Worm (Caenorhabditis elegans) whole organism, early embryonic: ENCODE data around the gene T07F8.4.

Experiments used
- B0310.2 ChIP-seq: sonication (generic microtip); optimal IDR thresholded peaks from 2 replicates; lab custom pipeline; 2016; ENCODE audit warnings: mild to moderate bottlenecking, missing genetic modification characterization, missing compliant biosample characterization
- F13C5.2 ChIP-seq: sonication (generic microtip); optimal IDR thresholded peaks from 2 replicates; lab custom pipeline; 2017; ENCODE audit warnings: mild to moderate bottlenecking, missing genetic modification characterization, inconsistent platforms, missing compliant biosample characterization
- aly-1 ChIP-seq: sonication (generic microtip); optimal IDR thresholded peaks from 2 replicates; lab custom pipeline; 2016; ENCODE audit warnings: missing genetic modification characterization, missing compliant biosample characterization
- ama-1 ChIP-seq: fragments of 150-350 bp; optimal IDR thresholded peaks from 2 replicates; lab custom pipeline; 2014
- ceh-13 ChIP-seq: fragments of 200-800 bp; sonication (Bioruptor generic); optimal IDR thresholded peaks from 2 replicates; lab custom pipeline; 2018; ENCODE audit warnings: mild to moderate bottlenecking, missing genetic modification characterization, missing compliant biosample characterization
- ceh-36 ChIP-seq: sonication (generic microtip); optimal IDR thresholded peaks from 2 replicates; lab custom pipeline; 2016; ENCODE audit warnings: missing genetic modification characterization, inconsistent platforms, missing compliant biosample characterization
- ets-7 ChIP-seq: sonication (generic microtip); optimal IDR thresholded peaks from 2 replicates; lab custom pipeline; 2016; ENCODE audit warnings: missing genotype, missing genetic modification characterization, missing compliant biosample characterization
- flt-1 ChIP-seq: fragments of 200-800 bp; sonication (Bioruptor generic); IDR thresholded peaks from 2 replicates; pipeline ENCODE4 v1.3.6; 2022; ENCODE audit warnings: missing genetic modification characterization, missing compliant biosample characterization
- hmbx-1 ChIP-seq: sonication (generic microtip); optimal IDR thresholded peaks from 2 replicates; lab custom pipeline; 2016; ENCODE audit warnings: mild to moderate bottlenecking, missing genetic modification characterization, missing compliant biosample characterization
- hmg-4 ChIP-seq: fragments of 200-800 bp; sonication (Bioruptor generic); optimal IDR thresholded peaks from 2 replicates; lab custom pipeline; 2018; ENCODE audit warnings: mild to moderate bottlenecking, missing genetic modification characterization, missing compliant biosample characterization
- hnd-1 ChIP-seq: sonication (generic microtip); optimal IDR thresholded peaks from 2 replicates; lab custom pipeline; 2016; ENCODE audit warnings: missing genetic modification characterization, missing compliant biosample characterization
- pes-1 ChIP-seq: fragments of 200-800 bp; sonication (Bioruptor generic); IDR thresholded peaks from 2 replicates; pipeline ENCODE4 v1.3.6; 2022; ENCODE audit warnings: missing genetic modification reagents, missing genetic modification characterization, missing compliant biosample characterization
- scrt-1 ChIP-seq: fragments of 200-800 bp; sonication (Bioruptor generic); IDR thresholded peaks from 2 replicates; pipeline ENCODE4 v1.3.6; 2022; ENCODE audit warnings: missing genetic modification characterization, missing compliant biosample characterization
- sea-1 ChIP-seq: fragments of 200-800 bp; sonication (Bioruptor generic); conservative IDR thresholded peaks from 2 replicates; pipeline ENCODE4 v1.3.6; 2022; ENCODE audit warnings: missing genetic modification characterization, missing compliant biosample characterization
- tbx-11 ChIP-seq: fragments of 200-800 bp; sonication (Bioruptor generic); IDR thresholded peaks from 2 replicates; pipeline ENCODE4 v1.3.6; 2022; ENCODE audit warnings: missing genetic modification characterization, missing compliant biosample characterization
- tbx-37 ChIP-seq: fragments of 200-800 bp; sonication (Bioruptor generic); conservative IDR thresholded peaks from 2 replicates; pipeline ENCODE4 v1.3.6; 2022; ENCODE audit warnings: missing genetic modification reagents, missing genetic modification characterization, missing compliant biosample characterization
- tra-4 ChIP-seq: sonication (generic microtip); optimal IDR thresholded peaks from 2 replicates; lab custom pipeline; 2017; ENCODE audit warnings: missing genetic modification characterization, missing compliant biosample characterization

The T07F8.4 gene

DNA sequence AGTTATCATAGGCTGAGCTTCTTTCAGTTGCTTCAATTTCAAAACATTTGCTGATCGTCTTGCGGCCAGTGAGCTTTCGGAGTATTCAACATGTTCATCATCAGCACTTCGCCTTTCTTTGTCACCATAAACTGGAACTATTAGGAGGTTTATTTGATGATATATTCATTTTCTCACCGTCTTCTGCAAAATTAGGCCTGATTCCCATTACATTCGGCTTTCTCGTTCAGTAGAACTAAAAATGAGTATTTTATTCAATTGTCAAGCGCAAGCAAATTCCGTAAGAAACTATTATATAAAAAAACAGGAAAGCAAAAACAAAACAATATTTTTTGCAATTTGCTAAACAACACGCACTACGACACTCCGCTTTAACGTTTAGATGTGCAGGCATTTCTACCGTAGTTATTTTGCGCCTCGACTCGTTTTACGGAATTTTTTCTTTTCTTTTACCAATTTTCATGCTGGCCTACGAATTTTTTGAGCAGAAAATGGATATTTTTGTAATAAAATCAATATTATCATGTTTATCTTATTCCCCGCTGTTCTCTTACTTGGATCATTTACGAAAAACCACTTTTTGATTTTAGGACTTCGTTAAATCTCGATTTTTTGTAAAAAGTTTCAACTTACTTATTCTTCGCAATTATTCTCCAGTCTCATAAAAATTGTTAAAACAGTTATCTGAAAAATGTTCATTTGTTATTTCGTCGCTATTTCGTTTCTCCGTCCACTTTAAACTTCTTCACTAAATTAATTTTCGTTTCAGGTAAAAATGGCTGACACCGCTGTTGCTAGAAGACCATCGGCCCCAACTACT, 26.8 kb downstream of the T07F8.4 start, which contains the start of the genes farl-11 and rpl-33:
Gene farl-11, minus strand, starts transcription at position 242 of the 820 bp plus-strand sequence.
Gene rpl-33, plus strand, starts transcription at position 770 of the 820 bp plus-strand sequence.
- TF ChIP-seq flt-1 (GFP tag; lab: Robert Waterston, UW) (0 out of 2 replicates have a peak, but pooled peaks have one; percentile 27), F13C5.2 (peak; percentile 51), hmg-4 (GFP tag; lab: Kevin White, UChicago) (no peak), tbx-11 (GFP tag; lab: Robert Waterston, UW) (no peak)

DNA sequence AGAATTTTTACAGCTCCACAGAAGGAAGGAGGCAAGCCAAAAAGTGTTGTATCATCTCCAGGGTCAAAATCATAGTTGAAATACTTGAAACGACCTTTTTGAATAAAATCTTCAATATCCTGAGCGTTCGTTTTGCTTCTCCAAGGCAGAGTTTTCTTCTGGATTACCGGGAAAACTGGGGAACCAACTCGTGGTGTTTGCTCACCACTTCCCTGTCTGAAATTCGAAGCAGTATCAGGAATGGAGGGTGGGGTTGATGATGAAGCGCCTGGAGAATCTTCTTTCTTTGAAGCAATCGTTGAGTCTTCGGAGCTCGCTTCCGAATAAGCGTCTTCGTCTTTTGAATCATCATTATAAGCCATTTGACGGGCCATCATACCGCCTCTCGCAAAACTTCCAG, 28.7 kb downstream of the T07F8.4 start:
- TF ChIP-seq flt-1 (GFP tag; lab: Robert Waterston, UW) (no peak), hnd-1 (tag; lab: Kevin White, UChicago) (no peak), ceh-36 (tag; lab: Kevin White, UChicago) (no peak), ets-7 (tag; lab: Kevin White, UChicago) (no peak), hmbx-1 (tag; lab: Kevin White, UChicago) (no peak), tra-4 (tag; lab: Kevin White, UChicago) (no peak), B0310.2 (no peak), tbx-37 (no peak), ama-1 (lab: Kevin White, UChicago) (no peak), pes-1 (GFP tag; lab: Robert Waterston, UW) (no peak)

DNA sequence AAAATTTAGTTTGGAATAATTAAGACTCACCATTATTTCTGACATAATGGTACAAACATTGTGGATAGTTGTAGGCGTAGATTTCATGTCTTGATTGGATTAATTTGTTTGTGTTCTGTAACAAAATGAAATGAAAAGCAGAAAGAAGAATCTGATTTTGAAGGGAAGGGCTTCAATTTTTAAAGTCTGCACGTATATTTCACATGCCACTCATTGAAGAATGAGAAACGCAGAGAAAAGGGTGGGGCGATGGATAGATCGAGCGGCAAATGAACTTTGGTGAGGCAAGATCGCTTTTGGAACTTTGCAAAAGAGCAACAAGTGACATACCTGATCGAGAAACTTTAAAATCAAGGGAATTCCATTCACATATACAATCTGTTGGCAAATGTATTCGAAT, 29.5 kb downstream of the T07F8.4 start:
- TF ChIP-seq tra-4 (tag; lab: Kevin White, UChicago): no peak
- TF ChIP-seq tbx-11 (GFP tag; lab: Robert Waterston, UW): no peak
- TF ChIP-seq tbx-37: no peak
- no peak for TF ChIP-seq F13C5.2

DNA sequence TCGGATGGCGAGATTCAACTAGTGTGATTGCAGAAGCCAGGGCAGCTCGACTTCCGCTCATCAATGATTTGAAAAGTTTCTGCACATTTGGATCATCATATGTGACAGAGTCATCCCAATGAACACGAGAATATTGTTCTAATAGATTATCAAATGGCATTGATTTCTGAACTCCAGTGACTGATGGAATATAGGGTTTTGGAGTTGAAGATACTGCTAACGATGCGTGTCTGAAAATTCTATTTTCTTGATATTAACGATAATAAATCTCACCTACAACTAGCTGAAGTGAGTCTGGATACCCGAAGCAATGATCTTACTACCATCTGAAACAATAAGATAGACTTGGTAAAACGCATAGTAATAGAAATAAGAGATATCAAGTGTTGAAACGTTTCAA, 31.0 kb downstream of the T07F8.4 start, which contains the start of gene mmaa-1:
Gene mmaa-1, minus strand, starts transcription at position 328 of the 400 bp plus-strand sequence.
- TF ChIP-seq scrt-1 (GFP tag; lab: Robert Waterston, UW): no peak
- no peak for TF ChIP-seq ceh-36 (tag; lab: Kevin White, UChicago)

DNA sequence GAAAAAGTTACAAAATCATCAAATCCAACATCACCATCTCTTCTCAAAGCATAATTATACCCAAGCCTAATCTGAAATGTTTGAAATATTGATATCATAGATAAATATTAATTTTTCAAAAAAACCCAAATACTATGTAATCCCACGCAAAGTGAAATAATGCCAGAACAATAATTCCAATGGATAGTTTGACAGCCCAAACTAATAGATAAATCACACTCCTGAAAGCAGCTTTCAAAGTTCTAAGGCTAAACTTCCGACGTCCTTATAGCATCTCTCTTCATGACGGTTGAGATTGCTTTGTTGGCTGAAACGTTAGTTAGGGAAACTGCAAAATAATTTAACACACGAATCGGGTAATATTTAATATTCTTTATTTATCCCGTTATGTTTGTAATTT, 32.6 kb downstream of the T07F8.4 start:
- no peak for TF ChIP-seq ceh-36 (tag; lab: Kevin White, UChicago)
- TF ChIP-seq flt-1 (GFP tag; lab: Robert Waterston, UW): no peak
- TF ChIP-seq F13C5.2: no peak
- TF ChIP-seq hmbx-1 (tag; lab: Kevin White, UChicago): no peak
- no peak for TF ChIP-seq B0310.2

DNA sequence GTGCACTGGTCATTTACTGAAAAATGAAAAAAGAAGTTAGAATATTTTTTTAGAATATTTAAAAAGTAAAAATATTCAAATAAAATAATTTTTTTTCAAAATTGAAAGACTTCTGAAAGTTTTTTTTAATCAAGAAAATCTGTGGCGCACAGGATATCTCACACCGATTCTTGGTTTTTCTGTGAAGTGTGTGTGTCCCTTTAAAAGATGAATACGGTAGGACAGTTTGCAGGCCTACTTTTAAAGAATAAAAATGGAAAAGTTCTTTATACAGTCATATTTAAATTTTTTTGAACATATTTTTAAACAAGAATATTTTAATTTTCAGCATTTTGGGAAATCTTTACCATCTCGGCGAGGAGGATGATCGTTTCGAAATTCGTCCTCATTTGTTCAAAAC, 33.3 kb downstream of the T07F8.4 start, which contains the start of gene mct-5:
Gene mct-5, minus strand, starts transcription at position 16 of the 400 bp plus-strand sequence.
- TF ChIP-seq tbx-11 (GFP tag; lab: Robert Waterston, UW): no peak
- TF ChIP-seq ets-7 (tag; lab: Kevin White, UChicago): no peak
- TF ChIP-seq F13C5.2: no peak
- TF ChIP-seq tbx-37: no peak
- TF ChIP-seq B0310.2: no peak
- no peak for TF ChIP-seq hmg-4 (GFP tag; lab: Kevin White, UChicago)
- TF ChIP-seq sea-1 (GFP tag; lab: Robert Waterston, UW): no peak
- no peak for TF ChIP-seq flt-1 (GFP tag; lab: Robert Waterston, UW)
- no peak for TF ChIP-seq hmbx-1 (tag; lab: Kevin White, UChicago)
- TF ChIP-seq aly-1 (tag; lab: Kevin White, UChicago): no peak
- TF ChIP-seq ceh-36 (tag; lab: Kevin White, UChicago): no peak
- TF ChIP-seq scrt-1 (GFP tag; lab: Robert Waterston, UW): no peak
- TF ChIP-seq pes-1 (GFP tag; lab: Robert Waterston, UW): no peak
- TF ChIP-seq hnd-1 (tag; lab: Kevin White, UChicago): no peak
- TF ChIP-seq tra-4 (tag; lab: Kevin White, UChicago): no peak
- TF ChIP-seq ceh-13: no peak
- TF ChIP-seq ama-1 (lab: Kevin White, UChicago): no peak

DNA sequence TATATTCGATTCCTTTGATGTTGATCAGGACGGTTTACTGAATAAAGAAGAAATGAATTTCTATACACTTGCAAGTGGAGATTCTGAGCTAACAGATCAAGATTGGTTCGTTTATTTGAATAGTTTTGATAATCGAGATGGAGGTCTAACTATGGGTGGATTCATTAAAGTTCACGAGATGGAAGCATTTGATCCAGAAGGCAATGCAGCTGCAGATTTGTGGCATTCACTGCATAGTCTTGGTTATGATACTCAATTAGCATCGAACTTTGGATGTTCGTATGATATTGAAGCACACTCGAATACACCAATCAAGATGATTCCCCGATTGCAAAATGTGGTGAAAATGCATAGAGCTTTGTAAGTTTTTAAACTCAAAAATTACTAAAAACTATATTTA, 35.9 kb downstream of the T07F8.4 start:
- TF ChIP-seq hmg-4 (GFP tag; lab: Kevin White, UChicago) (no peak), ceh-36 (tag; lab: Kevin White, UChicago) (no peak), F13C5.2 (no peak), scrt-1 (GFP tag; lab: Robert Waterston, UW) (no peak), sea-1 (GFP tag; lab: Robert Waterston, UW) (no peak), tbx-37 (no peak), flt-1 (GFP tag; lab: Robert Waterston, UW) (no peak)

DNA sequence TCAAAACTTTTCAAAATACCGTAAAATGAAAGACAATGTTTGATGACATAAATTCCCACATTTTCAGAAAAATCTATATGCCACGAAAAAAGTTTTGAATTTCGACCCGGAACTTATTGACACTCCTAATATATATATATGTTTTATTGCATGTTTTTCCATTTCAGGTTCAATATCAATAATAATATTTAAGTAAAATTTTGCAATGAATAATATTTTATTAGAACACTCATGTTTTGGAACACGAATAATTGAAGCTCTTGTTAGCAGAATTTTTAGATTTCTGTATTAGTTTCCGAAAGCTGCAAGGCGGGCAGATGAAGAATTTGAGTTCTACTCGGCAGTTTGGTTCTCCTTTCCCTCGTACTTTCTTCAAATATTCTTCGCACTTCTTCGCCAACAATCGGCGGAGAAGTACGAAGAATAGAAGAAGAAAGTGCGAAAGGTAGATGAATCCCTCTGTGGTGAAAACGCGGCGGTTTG, 38.5 kb downstream of the T07F8.4 start, which contains the start of gene T02G5.3:
Gene T02G5.3, plus strand, starts transcription at position 51 of the 483 bp plus-strand sequence.
- TF ChIP-seq sea-1 (GFP tag; lab: Robert Waterston, UW) (0 out of 2 replicates have a peak, but pooled peaks have one; percentile 18), B0310.2 (peak; percentile 19), tbx-37 (no peak)
